Worm (Caenorhabditis elegans): ENCODE results near the gene C33F10.4.

- TF ChIP-seq snpc-4 (GFP tag; optimal IDR thresholded peaks at IDR 0.05) (no peak), snpc-4 (tag; optimal IDR thresholded peaks at IDR 0.05) (no peak), dpl-1 (GFP tag; optimal IDR thresholded peaks at IDR 0.05) (no peak), unc-130 (GFP tag; optimal IDR thresholded peaks at IDR 0.05) (no peak), rcor-1 (GFP tag; IDR thresholded peaks at IDR 0.05) (no peak), ama-1 (optimal IDR thresholded peaks at IDR 0.05) (no peak), ama-1 (GFP tag; optimal IDR thresholded peaks at IDR 0.05) (no peak), tbx-9 (tag; optimal IDR thresholded peaks at IDR 0.05; ENCODE audit: borderline replicate concordance) (no peak), nhr-80 (tag; optimal IDR thresholded peaks at IDR 0.05) (no peak), xnd-1 (tag; optimal IDR thresholded peaks at IDR 0.05) (no peak), aptf-3 (GFP tag; IDR thresholded peaks at IDR 0.05) (no peak), tbp1 (GFP tag; optimal IDR thresholded peaks at IDR 0.05) (no peak), lsy-27 (tag; optimal IDR thresholded peaks at IDR 0.05; ENCODE audit: borderline replicate concordance, insufficient read depth) (no peak), lin-35 (GFP tag; optimal IDR thresholded peaks at IDR 0.05) (no peak), gei-17 (GFP tag; optimal IDR thresholded peaks at IDR 0.05) (no peak)
Measured at ce11 chrII:4800524-4800923, 5.0 kb downstream of the C33F10.4 start.
